Worm (Caenorhabditis elegans) whole organism, L1 larva: Measurements from ENCODE around the gene D1086.12.

Source experiments
- Y116A8C.19 ChIP-seq: sonication (generic microtip); optimal IDR thresholded peaks from 2 replicates; lab custom pipeline; 2016; ENCODE audit warnings: missing compliant biosample characterization, missing genetic modification characterization, borderline replicate concordance
- aly-2 ChIP-seq: fragments of 150-350 bp; optimal IDR thresholded peaks from 2 replicates; lab custom pipeline; 2014; ENCODE audit warnings: missing biosample characterization, missing genetic modification characterization
- ama-1 ChIP-seq: fragments of 150-350 bp; optimal IDR thresholded peaks from 2 replicates; lab custom pipeline; 2014
- blmp-1 ChIP-seq: fragments of 150-350 bp; optimal IDR thresholded peaks from 2 replicates; lab custom pipeline; 2014; ENCODE audit warnings: missing biosample characterization, missing genetic modification characterization
- ceh-63 ChIP-seq: fragments of 200-800 bp; sonication (Bioruptor generic); optimal IDR thresholded peaks from 2 replicates; lab custom pipeline; 2018; ENCODE audit warnings: mild to moderate bottlenecking, missing genetic modification characterization, missing compliant biosample characterization
- ceh-90 ChIP-seq: sonication (generic microtip); optimal IDR thresholded peaks from 2 replicates; lab custom pipeline; 2016; ENCODE audit warnings: missing genetic modification characterization, missing compliant biosample characterization
- ces-1 ChIP-seq: fragments of 150-350 bp; optimal IDR thresholded peaks from 2 replicates; lab custom pipeline; 2014; ENCODE audit warnings: missing biosample characterization, missing genetic modification reagents, missing genetic modification characterization
- dpl-1 ChIP-seq, 3 experiments: fragments of 150-350 bp in 2 of 3; sonication (generic microtip) in 1 of 3; optimal IDR thresholded peaks; 2 replicates each; lab custom pipeline; 2014 to 2017; ENCODE audit warnings: missing biosample characterization in 3 of 3, missing genetic modification characterization in 3 of 3, missing genetic modification reagents in 3 of 3
- dsc-1 ChIP-seq: sonication (generic microtip); optimal IDR thresholded peaks from 2 replicates; lab custom pipeline; 2016; ENCODE audit warnings: mild to moderate bottlenecking, missing genetic modification characterization, missing compliant biosample characterization
- efl-1 ChIP-seq, 4 experiments: fragments of 150-350 bp; optimal IDR thresholded peaks in 3 of 4; peaks in 1 of 4; 1 replicate in 1 of 4; 2 replicates in 3 of 4; lab custom pipeline; 2014; ENCODE audit warnings: missing biosample characterization in 2 of 4, missing genetic modification characterization in 2 of 4, missing genetic modification reagents in 2 of 4
- egl-13 ChIP-seq: sonication (generic microtip); optimal IDR thresholded peaks from 2 replicates; lab custom pipeline; 2016; ENCODE audit warnings: missing genotype, missing genetic modification reagents, missing genetic modification characterization, missing compliant biosample characterization
- elt-2 ChIP-seq: sonication (generic microtip); optimal IDR thresholded peaks from 2 replicates; lab custom pipeline; 2016; ENCODE audit warnings: missing genetic modification characterization, mild to moderate bottlenecking, inconsistent platforms, missing compliant biosample characterization, missing genetic modification reagents
- elt-3 ChIP-seq, 6 experiments: fragments of 150-350 bp in 1 of 6; sonication (generic microtip); optimal IDR thresholded peaks; 2 replicates each; lab custom pipeline; 2017 to 2018; ENCODE audit warnings: missing biosample characterization in 6 of 6, missing genetic modification characterization in 6 of 6, inconsistent platforms in 1 of 6
- ets-5 ChIP-seq: fragments of 200-800 bp; sonication (Bioruptor generic); IDR thresholded peaks from 2 replicates; pipeline ENCODE4 v1.3.6; 2022; ENCODE audit warnings: missing genetic modification characterization, missing compliant biosample characterization
- fkh-10 ChIP-seq: sonication (generic microtip); optimal IDR thresholded peaks from 2 replicates; lab custom pipeline; 2017; ENCODE audit warnings: missing biosample characterization, missing genetic modification reagents, missing genetic modification characterization
- fkh-4 ChIP-seq: sonication (generic microtip); optimal IDR thresholded peaks from 2 replicates; lab custom pipeline; 2016; ENCODE audit warnings: missing compliant biosample characterization, missing genetic modification characterization, borderline replicate concordance
- grh-1 ChIP-seq: fragments of 200-800 bp; sonication (Bioruptor generic); IDR thresholded peaks from 2 replicates; pipeline ENCODE4 v1.3.6; 2022; ENCODE audit warnings: missing genetic modification reagents, missing genetic modification characterization, missing compliant biosample characterization
- hlh-4 ChIP-seq: sonication (generic microtip); optimal IDR thresholded peaks from 2 replicates; lab custom pipeline; 2016; ENCODE audit warnings: mild to moderate bottlenecking, missing genetic modification characterization, missing compliant biosample characterization
- lin-13 ChIP-seq: fragments of 150-350 bp; optimal IDR thresholded peaks from 2 replicates; lab custom pipeline; 2014; ENCODE audit warnings: missing biosample characterization, missing genetic modification reagents, missing genetic modification characterization
- lin-14 ChIP-seq: fragments of 200-800 bp; sonication (Bioruptor generic); optimal IDR thresholded peaks from 2 replicates; lab custom pipeline; 2018; ENCODE audit warnings: mild to moderate bottlenecking, missing genetic modification characterization, moderate library complexity, missing compliant biosample characterization
- lin-15B ChIP-seq: fragments of 150-350 bp; sonication (generic microtip); optimal IDR thresholded peaks from 3 replicates; lab custom pipeline; 2014; ENCODE audit warnings: missing biosample characterization, missing genetic modification characterization
- lin-39 ChIP-seq: fragments of 150-350 bp; optimal IDR thresholded peaks from 2 replicates; lab custom pipeline; 2014; ENCODE audit warnings: missing biosample characterization, missing genetic modification reagents, missing genetic modification characterization
- lsy-2 ChIP-seq, 2 experiments: fragments of 150-350 bp; optimal IDR thresholded peaks; 2 replicates each; lab custom pipeline; 2014; ENCODE audit warnings: missing biosample characterization in 2 of 2, missing genetic modification characterization in 2 of 2
- mep-1 ChIP-seq: fragments of 150-350 bp; optimal IDR thresholded peaks from 2 replicates; lab custom pipeline; 2014; ENCODE audit warnings: missing biosample characterization, missing genetic modification characterization
- nhr-19 ChIP-seq: fragments of 200-800 bp; sonication (Bioruptor generic); conservative IDR thresholded peaks from 2 replicates; pipeline ENCODE4 v1.3.6; 2022; ENCODE audit warnings: missing genetic modification characterization, missing compliant biosample characterization
- nhr-20 ChIP-seq: sonication (generic microtip); optimal IDR thresholded peaks from 2 replicates; lab custom pipeline; 2016; ENCODE audit warnings: mild to moderate bottlenecking, missing genetic modification characterization, missing compliant biosample characterization
- nhr-47 ChIP-seq: sonication (generic microtip); optimal IDR thresholded peaks from 2 replicates; lab custom pipeline; 2016; ENCODE audit warnings: mild to moderate bottlenecking, missing genetic modification characterization, moderate library complexity, missing compliant biosample characterization
- nhr-71 ChIP-seq: sonication (generic microtip); optimal IDR thresholded peaks from 2 replicates; lab custom pipeline; 2016; ENCODE audit warnings: mild to moderate bottlenecking, missing genetic modification characterization, moderate library complexity, missing compliant biosample characterization
- nhr-85 ChIP-seq: sonication (generic microtip); peaks from one replicate; lab custom pipeline; 2016; ENCODE audit warnings: missing genetic modification characterization, inconsistent platforms, missing compliant biosample characterization
- nhr-90 ChIP-seq: sonication (generic microtip); optimal IDR thresholded peaks from 2 replicates; lab custom pipeline; 2016; ENCODE audit warnings: mild to moderate bottlenecking, missing genetic modification characterization, missing compliant biosample characterization; ENCODE audit not compliant: poor library complexity
- pax-3 ChIP-seq: fragments of 200-800 bp; sonication (Bioruptor generic); optimal IDR thresholded peaks from 2 replicates; lab custom pipeline; 2018; ENCODE audit warnings: mild to moderate bottlenecking, missing genetic modification characterization, moderate library complexity, missing compliant biosample characterization
- rnt-1 ChIP-seq: sonication (generic microtip); optimal IDR thresholded peaks from 2 replicates; lab custom pipeline; 2016; ENCODE audit warnings: mild to moderate bottlenecking, missing genetic modification characterization, moderate library complexity, missing compliant biosample characterization
- skn-1 ChIP-seq: fragments of 150-350 bp; optimal IDR thresholded peaks from 2 replicates; lab custom pipeline; 2014; ENCODE audit warnings: missing biosample characterization, missing genetic modification characterization
- snpc-4 ChIP-seq: fragments of 150-350 bp; optimal IDR thresholded peaks from 2 replicates; lab custom pipeline; 2014; ENCODE audit warnings: missing biosample characterization, missing genetic modification characterization
- snu-23 ChIP-seq: sonication (generic microtip); optimal IDR thresholded peaks from 2 replicates; lab custom pipeline; 2016; ENCODE audit warnings: missing genetic modification characterization, missing compliant biosample characterization
- sup-37 ChIP-seq: fragments of 200-800 bp; sonication (Bioruptor generic); optimal IDR thresholded peaks from 2 replicates; lab custom pipeline; 2018; ENCODE audit warnings: mild to moderate bottlenecking, missing genetic modification characterization, missing compliant biosample characterization
- swsn-7 ChIP-seq: sonication (generic microtip); optimal IDR thresholded peaks from 2 replicates; lab custom pipeline; 2016; ENCODE audit warnings: missing genetic modification characterization, missing compliant biosample characterization
- tbx-2 ChIP-seq: sonication (generic microtip); optimal IDR thresholded peaks from 2 replicates; lab custom pipeline; 2016; ENCODE audit warnings: missing genetic modification characterization, missing compliant biosample characterization
- tlp-1 ChIP-seq: fragments of 150-350 bp; optimal IDR thresholded peaks from 2 replicates; lab custom pipeline; 2014; ENCODE audit warnings: missing biosample characterization, missing genetic modification characterization
- unc-130 ChIP-seq: fragments of 150-350 bp; optimal IDR thresholded peaks from 2 replicates; lab custom pipeline; 2017; ENCODE audit warnings: missing biosample characterization, missing genetic modification characterization, inconsistent platforms
- xbp-1 ChIP-seq: sonication (generic microtip); optimal IDR thresholded peaks from 2 replicates; lab custom pipeline; 2016; ENCODE audit warnings: missing genetic modification characterization, missing compliant biosample characterization
- zag-1 ChIP-seq: fragments of 150-350 bp; optimal IDR thresholded peaks from 2 replicates; lab custom pipeline; 2014; ENCODE audit warnings: missing biosample characterization, missing genetic modification characterization
- zip-4 ChIP-seq: fragments of 200-800 bp; sonication (Bioruptor generic); optimal IDR thresholded peaks from 2 replicates; lab custom pipeline; 2018; ENCODE audit warnings: mild to moderate bottlenecking, missing genetic modification characterization, moderate library complexity, missing compliant biosample characterization

The D1086.12 gene

ce11 chrV:14085589-14085988 lies 15.4 kb upstream of the D1086.12 start, which contains the start of gene D1086.18:
TSS of gene D1086.18 (plus strand) at chrV:14085889.
- TF ChIP-seq nhr-71 (tag; lab: Kevin White, UChicago) (no peak), sup-37 (no peak), fkh-4 (tag; lab: Kevin White, UChicago) (no peak), ets-5 (no peak)

- no peak for TF ChIP-seq blmp-1 (tag; lab: Kevin White, UChicago)
- TF ChIP-seq zip-4 (GFP tag; lab: Kevin White, UChicago): no peak
- TF ChIP-seq egl-13 (tag; lab: Kevin White, UChicago): no peak
- no peak for TF ChIP-seq dpl-1 (GFP tag; optimal IDR thresholded peaks at IDR 0.05; lab: Kevin White, UChicago)
- TF ChIP-seq lin-14 (GFP tag; lab: Kevin White, UChicago): no peak
- TF ChIP-seq ceh-90 (tag; lab: Kevin White, UChicago): no peak
- no peak for TF ChIP-seq ceh-63 (GFP tag; lab: Kevin White, UChicago)
- no peak for TF ChIP-seq fkh-10 (GFP tag; lab: Kevin White, UChicago)
- TF ChIP-seq zag-1 (tag; lab: Kevin White, UChicago): no peak
- TF ChIP-seq, all 84 proteins: peak for 0
These were observed 12.9 kb upstream of the D1086.12 start, which contains the start of gene D1086.19 for ce11 chrV:14088051-14088450. TSS of gene D1086.19 (plus strand) at chrV:14088351.

- peak; percentile 8 for TF ChIP-seq unc-130 (tag; lab: Kevin White, UChicago)
- no peak for TF ChIP-seq lin-13 (GFP tag; lab: Kevin White, UChicago)
- peak; percentile 17 for TF ChIP-seq rnt-1 (tag; lab: Kevin White, UChicago)
- TF ChIP-seq lin-14 (GFP tag; lab: Kevin White, UChicago): no peak
These were observed 10.5 kb upstream of the D1086.12 start, which contains the start of the genes D1086.5 and him-5 for ce11 chrV:14090309-14090967. TSS of gene D1086.5 (minus strand) at chrV:14090359. TSS of gene him-5 (plus strand) at chrV:14090426.

- peak; percentile 4 for TF ChIP-seq mep-1 (tag; lab: Kevin White, UChicago)
- TF ChIP-seq aly-2 (tag; lab: Kevin White, UChicago): peak; percentile 37
- TF ChIP-seq lsy-2 (tag; optimal IDR thresholded peaks at IDR 0.05; lab: Kevin White, UChicago): peak in 1 of 2 experiments; percentile 42
- TF ChIP-seq nhr-47 (tag; lab: Kevin White, UChicago): peak; percentile 72
- TF ChIP-seq snpc-4 (tag; lab: Kevin White, UChicago): peak; percentile 98
- TF ChIP-seq grh-1 (GFP tag; lab: Robert Waterston, UW): peak; percentile 53; the same call in 1 of the 2 replicates
- peak; percentile 70 for TF ChIP-seq ama-1 (lab: Kevin White, UChicago)
- peak; percentile 4 for TF ChIP-seq lin-14 (GFP tag; lab: Kevin White, UChicago)
- TF ChIP-seq lin-39 (tag; lab: Kevin White, UChicago): peak; percentile 75
- peak; percentile 17 to 47 for TF ChIP-seq efl-1 (optimal IDR thresholded peaks at IDR 0.05; lab: Kevin White, UChicago)
- TF ChIP-seq efl-1 (GFP tag; optimal IDR thresholded peaks at IDR 0.05 in 1 of 2; lab: Kevin White, UChicago): peak in 1 of 2 experiments; percentile 92
- TF ChIP-seq elt-3 (tag; optimal IDR thresholded peaks at IDR 0.05; lab: Kevin White, UChicago): peak in 1 of 6 experiments; percentile 7
- TF ChIP-seq dsc-1 (tag; lab: Kevin White, UChicago): peak; percentile 47
- peak; percentile 82 for TF ChIP-seq nhr-71 (tag; lab: Kevin White, UChicago)
- peak; percentile 51 for TF ChIP-seq nhr-20 (tag; lab: Kevin White, UChicago)
- peak; percentile 65 for TF ChIP-seq swsn-7
- TF ChIP-seq nhr-90 (tag; lab: Kevin White, UChicago): peak; percentile 82
- TF ChIP-seq elt-2: peak; percentile 55
- TF ChIP-seq tbx-2 (tag; lab: Kevin White, UChicago): peak; percentile 31
- TF ChIP-seq tlp-1 (tag; lab: Kevin White, UChicago): no peak
- no peak for TF ChIP-seq lin-15B (tag; lab: Kevin White, UChicago)
- TF ChIP-seq snu-23 (GFP tag; lab: Kevin White, UChicago): peak; percentile 48
- peak; percentile 27 for TF ChIP-seq xbp-1
- TF ChIP-seq ces-1 (GFP tag; lab: Kevin White, UChicago): no peak
- TF ChIP-seq Y116A8C.19 (tag; lab: Kevin White, UChicago): no peak
- TF ChIP-seq hlh-4: no peak
- TF ChIP-seq nhr-19 (GFP tag; lab: Robert Waterston, UW): peak; percentile 80
- TF ChIP-seq rnt-1 (tag; lab: Kevin White, UChicago): peak; percentile 82
- no peak for TF ChIP-seq pax-3 (tag; lab: Kevin White, UChicago)
- TF ChIP-seq nhr-85 (tag; lab: Kevin White, UChicago): peak; percentile 87
- no peak for TF ChIP-seq skn-1 (tag; lab: Kevin White, UChicago)
These were observed 8.6 kb upstream of the D1086.12 start, which contains the start of gene D1086.3 for ce11 chrV:14092403-14092802. TSS of gene D1086.3 (plus strand) at chrV:14092792.
